Fruit fly (Drosophila melanogaster): ENCODE results near the gene PCNA2.
A peak's percentile ranks its signal among the peaks of the same experiment; 100 is the strongest.

PCNA2 gene

DNA sequence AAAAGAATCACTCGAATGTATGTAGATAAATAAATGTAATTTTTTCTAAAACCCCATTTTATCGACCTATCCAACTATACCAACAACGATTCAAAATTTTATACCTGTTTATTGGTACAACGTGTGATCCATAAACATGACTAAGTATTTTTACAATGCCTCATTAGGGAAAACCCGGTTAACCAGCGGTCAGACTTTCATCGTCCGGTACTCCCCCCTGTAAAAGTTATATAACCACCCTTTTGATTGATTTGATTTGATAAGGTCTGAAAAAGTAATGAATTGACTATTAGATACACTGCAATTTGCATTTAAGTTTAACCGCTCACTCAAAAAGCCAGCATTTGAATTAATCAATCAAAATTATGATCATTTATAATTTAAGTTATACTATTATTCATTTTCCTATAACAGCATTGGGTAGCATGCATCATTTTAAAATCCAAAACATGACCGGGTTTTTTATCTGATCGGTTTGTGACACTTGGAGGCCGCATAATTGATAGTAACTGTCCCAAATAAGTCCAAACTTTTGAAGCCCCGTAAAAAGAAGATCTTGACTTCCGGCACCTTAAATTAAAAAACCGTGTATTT is 16.4 kb downstream of the PCNA2 start:
- TF ChIP-seq Rel (GFP tag; optimal IDR thresholded peaks at IDR 0.05) (no peak), Rel (tag; optimal IDR thresholded peaks at IDR 0.05) (peak; percentile 86), Myc (optimal IDR thresholded peaks at IDR 0.05) (no peak)

- TF ChIP-seq dsf (GFP tag; optimal IDR thresholded peaks at IDR 0.05; ENCODE audit: borderline replicate concordance) (no peak), Myc (optimal IDR thresholded peaks at IDR 0.05) (peak; percentile 75), Dif (GFP tag; optimal IDR thresholded peaks at IDR 0.05; ENCODE audit: partially characterized antibody) (peak; percentile 28)
Observed at dm6 chr2L:19565233-19565898, 18.4 kb downstream of the PCNA2 start, which contains the start of gene CG13077. TSS of gene CG13077 (plus strand) at chr2L:19565863.

DNA sequence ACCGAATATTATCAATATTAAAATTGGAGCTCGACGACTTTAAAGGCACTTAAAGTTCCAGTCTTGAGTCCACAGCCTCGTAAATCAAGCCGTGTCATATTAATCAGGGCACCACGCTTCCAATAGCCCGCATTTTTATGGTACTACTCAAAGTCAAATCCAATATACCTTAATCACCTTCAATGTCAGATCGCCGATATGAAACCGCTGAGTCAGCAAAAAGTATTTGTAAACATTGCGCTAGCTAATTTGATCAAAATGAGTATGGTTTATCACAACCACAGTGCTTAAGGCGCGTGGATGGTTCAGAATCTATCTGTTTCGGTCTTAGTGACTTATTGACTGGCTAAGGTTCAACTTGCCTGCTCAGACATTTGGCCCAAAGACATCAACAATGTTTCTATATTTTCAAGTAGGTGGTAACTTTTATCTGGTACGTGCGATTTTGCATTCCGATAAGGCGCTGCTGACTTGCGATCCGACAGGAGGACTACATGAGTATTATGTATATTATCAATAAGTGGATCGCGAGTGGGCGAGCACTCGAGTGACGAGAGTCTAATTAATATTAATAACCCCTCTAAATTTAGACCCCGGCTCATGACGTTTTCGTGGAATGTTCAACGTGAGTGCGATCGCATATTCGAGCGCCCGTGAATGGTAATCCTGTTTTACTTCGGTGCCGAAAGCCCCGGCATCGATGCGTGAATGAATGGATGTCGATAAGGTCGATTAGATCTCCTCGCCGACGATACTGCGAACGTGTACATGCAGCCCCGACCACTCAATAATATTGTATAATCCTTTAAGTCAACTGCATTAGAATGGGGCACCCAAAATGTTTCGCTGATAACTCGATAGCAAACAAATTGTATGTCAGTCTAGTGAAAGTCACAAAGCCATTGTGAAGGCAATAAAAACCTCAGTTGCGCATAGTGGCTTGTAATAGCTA is 20.5 kb downstream of the PCNA2 start, which contains the start of gene CG13078:
CG13078 (plus strand) TSS at position 902 of the 952 bp plus-strand sequence.
- TF ChIP-seq sv (GFP tag; optimal IDR thresholded peaks at IDR 0.05) (no peak), h (GFP tag; optimal IDR thresholded peaks at IDR 0.05) (peak; percentile 16)

- TF ChIP-seq rgr (GFP tag; optimal IDR thresholded peaks at IDR 0.05) = no peak
- TF ChIP-seq usp (GFP tag; optimal IDR thresholded peaks at IDR 0.05) = no peak
- no peak for TF ChIP-seq CrebA (GFP tag; optimal IDR thresholded peaks at IDR 0.05; ENCODE audit: borderline replicate concordance)
- peak; percentile 56 for TF ChIP-seq fru (GFP tag; optimal IDR thresholded peaks at IDR 0.05)
- no peak for TF ChIP-seq Abd-B (GFP tag; optimal IDR thresholded peaks at IDR 0.05)
- TF ChIP-seq lola (GFP tag; optimal IDR thresholded peaks at IDR 0.05) = no peak
- TF ChIP-seq N (GFP tag; optimal IDR thresholded peaks at IDR 0.05) = no peak
- TF ChIP-seq Mio (GFP tag; optimal IDR thresholded peaks at IDR 0.05) = no peak
- no peak for TF ChIP-seq dl (GFP tag; optimal IDR thresholded peaks at IDR 0.05; ENCODE audit: insufficient read depth in 1 of 2, partially characterized antibody in 2 of 2)
- peak; percentile 37 for TF ChIP-seq h (GFP tag; optimal IDR thresholded peaks at IDR 0.05)
- TF ChIP-seq pan (optimal IDR thresholded peaks at IDR 0.05) = no peak
- TF ChIP-seq dmrt93B (GFP tag; optimal IDR thresholded peaks at IDR 0.05) = no peak
- peak; percentile 8 for TF ChIP-seq Dif (GFP tag; optimal IDR thresholded peaks at IDR 0.05; ENCODE audit: partially characterized antibody)
- no peak for TF ChIP-seq woc (GFP tag; optimal IDR thresholded peaks at IDR 0.05)
- no peak for TF ChIP-seq Hr78 (GFP tag; optimal IDR thresholded peaks at IDR 0.05)
- no peak for TF ChIP-seq Hnf4 (GFP tag; optimal IDR thresholded peaks at IDR 0.05)
- TF ChIP-seq Rel (GFP tag; optimal IDR thresholded peaks at IDR 0.05) = peak; percentile 17
- TF ChIP-seq Rel (tag; optimal IDR thresholded peaks at IDR 0.05) = peak; percentile 82
- TF ChIP-seq ey (GFP tag; optimal IDR thresholded peaks at IDR 0.05) = no peak
- no peak for TF ChIP-seq dsf (GFP tag; optimal IDR thresholded peaks at IDR 0.05; ENCODE audit: borderline replicate concordance)
- no peak for TF ChIP-seq jim (GFP tag; optimal IDR thresholded peaks at IDR 0.05)
- peak; percentile 16 for TF ChIP-seq Vsx2 (GFP tag; optimal IDR thresholded peaks at IDR 0.05; ENCODE audit: partially characterized antibody)
- no peak for TF ChIP-seq sv (GFP tag; optimal IDR thresholded peaks at IDR 0.05)
- no peak for TF ChIP-seq Dfd (GFP tag; optimal IDR thresholded peaks at IDR 0.05)
- no peak for TF ChIP-seq HLH106 (tag; optimal IDR thresholded peaks at IDR 0.05)
- no peak for TF ChIP-seq Myc (optimal IDR thresholded peaks at IDR 0.05)
- TF ChIP-seq br (GFP tag; optimal IDR thresholded peaks at IDR 0.05) = peak; percentile 64
- TF ChIP-seq Hr83 (GFP tag; optimal IDR thresholded peaks at IDR 0.05; ENCODE audit: poor library complexity, severe bottlenecking) = peak; percentile 42
- TF ChIP-seq psq (GFP tag; optimal IDR thresholded peaks at IDR 0.05) = peak; percentile 49
- no peak for TF ChIP-seq GATAd (GFP tag; optimal IDR thresholded peaks at IDR 0.05)
- TF ChIP-seq foxo (GFP tag; optimal IDR thresholded peaks at IDR 0.05) = no peak
- no peak for TF ChIP-seq CG32264 (GFP tag; optimal IDR thresholded peaks at IDR 0.05)
- TF ChIP-seq OdsH (GFP tag; optimal IDR thresholded peaks at IDR 0.05) = peak; percentile 1
- no peak for TF ChIP-seq Sp1 (GFP tag; optimal IDR thresholded peaks at IDR 0.05)
- peak; percentile 6 for TF ChIP-seq Jra (GFP tag; optimal IDR thresholded peaks at IDR 0.05)
- TF ChIP-seq brk (GFP tag; optimal IDR thresholded peaks at IDR 0.05) = no peak
- no peak for TF ChIP-seq sage (GFP tag; optimal IDR thresholded peaks at IDR 0.05)
- TF ChIP-seq CG9705 (GFP tag; optimal IDR thresholded peaks at IDR 0.05) = no peak
- TF ChIP-seq tai (GFP tag; optimal IDR thresholded peaks at IDR 0.05) = no peak
Observed at dm6 chr2L:19549412-19549811, 34.4 kb downstream of the PCNA2 start.

Data from whole organism, wandering third instar larva.